Fruit fly (Drosophila melanogaster) whole organism, prepupa: ENCODE measurements around the gene Sgt.
A peak's percentile ranks its signal among the peaks of the same experiment; 100 is the strongest.

ENCODE experiments used
- Blimp-1 ChIP-seq: fragments of 200-800 bp; sonication (Bioruptor generic); optimal IDR thresholded peaks from 3 replicates; lab custom pipeline; 2017; ENCODE audit warnings: missing biosample characterization, missing genetic modification characterization, mild to moderate bottlenecking, moderate library complexity, missing genetic modification reagents
- CG10631 ChIP-seq: fragments of 200-800 bp; sonication (Bioruptor generic); optimal IDR thresholded peaks from 2 replicates; lab custom pipeline; 2016; ENCODE audit warnings: missing biosample characterization, missing genetic modification characterization
- CG10669 ChIP-seq: fragments of 200-800 bp; sonication (Bioruptor generic); optimal IDR thresholded peaks from 3 replicates; lab custom pipeline; 2018; ENCODE audit warnings: missing biosample characterization, mild to moderate bottlenecking, missing genetic modification characterization, moderate library complexity
- CG11294 ChIP-seq: fragments of 200-800 bp; sonication (Bioruptor generic); IDR thresholded peaks from 2 replicates; pipeline ENCODE4 v1.3.6; 2022; ENCODE audit warnings: missing biosample characterization, missing genetic modification characterization
- CG11762 ChIP-seq: fragments of 200-800 bp; sonication (Bioruptor generic); optimal IDR thresholded peaks from 3 replicates; lab custom pipeline; 2016; ENCODE audit warnings: missing biosample characterization, missing genetic modification characterization; ENCODE audit not compliant: insufficient read depth
- CG11902 ChIP-seq: fragments of 200-800 bp; sonication (Bioruptor generic); optimal IDR thresholded peaks from 3 replicates; lab custom pipeline; 2016; ENCODE audit warnings: missing biosample characterization, missing genetic modification characterization
- CG15336 ChIP-seq: fragments of 200-800 bp; sonication (Bioruptor generic); IDR thresholded peaks from 2 replicates; pipeline ENCODE4 v1.3.6; 2022; ENCODE audit warnings: missing biosample characterization, missing genetic modification characterization
- CG1621 ChIP-seq: fragments of 200-800 bp; sonication (Bioruptor generic); optimal IDR thresholded peaks from 3 replicates; lab custom pipeline; 2018; ENCODE audit warnings: missing biosample characterization, mild to moderate bottlenecking, missing genetic modification characterization
- CG16779 ChIP-seq: fragments of 200-800 bp; sonication (Bioruptor generic); optimal IDR thresholded peaks from 3 replicates; lab custom pipeline; 2017; ENCODE audit warnings: missing biosample characterization, mild to moderate bottlenecking, missing genetic modification characterization
- CG3032 ChIP-seq: fragments of 200-800 bp; optimal IDR thresholded peaks from 2 replicates; lab custom pipeline; 2019; ENCODE audit warnings: missing biosample characterization, mild to moderate bottlenecking, missing genetic modification characterization, moderate library complexity
- CG31627 ChIP-seq: fragments of 200-800 bp; sonication (Bioruptor generic); optimal IDR thresholded peaks from 3 replicates; lab custom pipeline; 2016; ENCODE audit warnings: missing biosample characterization, missing genetic modification characterization
- CG32006 ChIP-seq: fragments of 200-800 bp; sonication (Bioruptor generic); optimal IDR thresholded peaks from 3 replicates; lab custom pipeline; 2017; ENCODE audit warnings: missing biosample characterization, mild to moderate bottlenecking, missing genetic modification characterization
- CG34406 ChIP-seq: fragments of 200-800 bp; sonication (Bioruptor generic); optimal IDR thresholded peaks from 3 replicates; lab custom pipeline; 2016; ENCODE audit warnings: missing biosample characterization, missing genetic modification characterization
- CG3919 ChIP-seq: fragments of 200-800 bp; sonication (Bioruptor generic); optimal IDR thresholded peaks from 3 replicates; lab custom pipeline; 2016; ENCODE audit warnings: missing biosample characterization, missing genetic modification characterization
- CG4318 ChIP-seq: fragments of 200-800 bp; sonication (Bioruptor generic); optimal IDR thresholded peaks from 3 replicates; lab custom pipeline; 2017; ENCODE audit warnings: missing biosample characterization, mild to moderate bottlenecking, missing genetic modification characterization
- CG6163 ChIP-seq: fragments of 200-800 bp; sonication (Bioruptor generic); IDR thresholded peaks from 3 replicates; pipeline ENCODE4 v1.3.6; 2022; ENCODE audit warnings: missing biosample characterization, missing genetic modification characterization
- CG6276 ChIP-seq: fragments of 200-800 bp; sonication (Bioruptor generic); optimal IDR thresholded peaks from 2 replicates; lab custom pipeline; 2017; ENCODE audit warnings: missing biosample characterization, mild to moderate bottlenecking, missing genetic modification characterization
- CG6792 ChIP-seq: fragments of 200-800 bp; sonication (Bioruptor generic); optimal IDR thresholded peaks from 3 replicates; lab custom pipeline; 2016; ENCODE audit warnings: missing biosample characterization, missing genetic modification characterization
- CG6808 ChIP-seq: fragments of 200-800 bp; sonication (Bioruptor generic); optimal IDR thresholded peaks from 3 replicates; lab custom pipeline; 2017; ENCODE audit warnings: missing biosample characterization, missing genetic modification characterization, mild to moderate bottlenecking, moderate library complexity, missing genetic modification reagents
- CG7368 ChIP-seq: fragments of 200-800 bp; sonication (Bioruptor generic); optimal IDR thresholded peaks from 3 replicates; lab custom pipeline; 2016; ENCODE audit warnings: missing biosample characterization, missing genetic modification characterization
- CG8119 ChIP-seq: fragments of 200-800 bp; sonication (Bioruptor generic); IDR thresholded peaks from 3 replicates; pipeline ENCODE4 v1.3.6; 2022; ENCODE audit warnings: missing biosample characterization, missing genetic modification characterization
- CG8319 ChIP-seq: fragments of 200-800 bp; sonication (Bioruptor generic); optimal IDR thresholded peaks from 3 replicates; lab custom pipeline; 2016; ENCODE audit warnings: missing biosample characterization, missing genetic modification characterization
- CG9139 ChIP-seq: fragments of 200-800 bp; sonication (Bioruptor generic); optimal IDR thresholded peaks from 3 replicates; lab custom pipeline; 2017; ENCODE audit warnings: missing biosample characterization, mild to moderate bottlenecking, missing genetic modification characterization
- Eip75B ChIP-seq: fragments of 200-800 bp; sonication (Bioruptor generic); optimal IDR thresholded peaks from 3 replicates; lab custom pipeline; 2016; ENCODE audit warnings: missing biosample characterization, missing genetic modification characterization
- Eip78C ChIP-seq: fragments of 200-800 bp; sonication (Bioruptor generic); peaks from one replicate; lab custom pipeline; 2016; ENCODE audit warnings: missing biosample characterization, missing genetic modification characterization
- Eip93F ChIP-seq: fragments of 200-800 bp; sonication (Bioruptor generic); optimal IDR thresholded peaks from 2 replicates; lab custom pipeline; 2016; ENCODE audit warnings: missing biosample characterization, mild to moderate bottlenecking, missing genetic modification characterization
- Ets21C ChIP-seq: fragments of 200-800 bp; sonication (Bioruptor generic); optimal IDR thresholded peaks from 3 replicates; lab custom pipeline; 2016; ENCODE audit warnings: missing biosample characterization, missing genetic modification characterization
- Gug ChIP-seq: fragments of 200-800 bp; sonication (Bioruptor generic); IDR thresholded peaks from 2 replicates; pipeline ENCODE4 v1.3.6; 2022; ENCODE audit warnings: missing biosample characterization, missing genetic modification characterization
- Hr38 ChIP-seq: sonication (Bioruptor generic); optimal IDR thresholded peaks from 2 replicates; lab custom pipeline; 2016; ENCODE audit warnings: missing biosample characterization, missing genetic modification characterization
- Hr39 ChIP-seq: fragments of 200-800 bp; sonication (Bioruptor generic); optimal IDR thresholded peaks from 2 replicates; lab custom pipeline; 2016; ENCODE audit warnings: missing biosample characterization, missing genetic modification characterization
- Hr4 ChIP-seq: fragments of 200-800 bp; sonication (Bioruptor generic); optimal IDR thresholded peaks from 3 replicates; lab custom pipeline; 2016; ENCODE audit warnings: missing biosample characterization, missing genetic modification characterization
- Lpt ChIP-seq: fragments of 200-800 bp; sonication (Bioruptor generic); optimal IDR thresholded peaks from 3 replicates; lab custom pipeline; 2016; ENCODE audit warnings: missing biosample characterization, missing genetic modification characterization
- OdsH ChIP-seq: fragments of 200-800 bp; sonication (Bioruptor generic); optimal IDR thresholded peaks from 3 replicates; lab custom pipeline; 2016; ENCODE audit warnings: missing biosample characterization, missing genetic modification characterization
- Smox ChIP-seq: fragments of 200-800 bp; sonication (Bioruptor generic); optimal IDR thresholded peaks from 3 replicates; lab custom pipeline; 2016; ENCODE audit warnings: missing biosample characterization, missing genetic modification characterization
- Sox102F ChIP-seq: fragments of 200-800 bp; sonication (Bioruptor generic); optimal IDR thresholded peaks from 2 replicates; lab custom pipeline; 2016; ENCODE audit warnings: missing biosample characterization, mild to moderate bottlenecking, missing genetic modification characterization
- Sox14 ChIP-seq: fragments of 200-800 bp; sonication (Bioruptor generic); optimal IDR thresholded peaks from 3 replicates; lab custom pipeline; 2016; ENCODE audit warnings: missing biosample characterization, missing genetic modification characterization
- achi ChIP-seq: fragments of 200-800 bp; sonication (Bioruptor generic); optimal IDR thresholded peaks from 3 replicates; lab custom pipeline; 2016; ENCODE audit warnings: missing biosample characterization, missing genetic modification characterization
- acj6 ChIP-seq: fragments of 200-800 bp; sonication (Bioruptor generic); optimal IDR thresholded peaks from 3 replicates; lab custom pipeline; 2016; ENCODE audit warnings: missing biosample characterization, missing genetic modification characterization
- eg ChIP-seq: fragments of 200-800 bp; sonication (Bioruptor generic); IDR thresholded peaks from 3 replicates; pipeline ENCODE4 v1.3.6; 2022; ENCODE audit warnings: missing biosample characterization, missing genetic modification characterization
- fd59A ChIP-seq: fragments of 200-800 bp; sonication (Bioruptor generic); optimal IDR thresholded peaks from 2 replicates; lab custom pipeline; 2017; ENCODE audit warnings: missing biosample characterization, mild to moderate bottlenecking, missing genetic modification characterization, missing genetic modification reagents
- fd85E ChIP-seq: fragments of 200-800 bp; sonication (Bioruptor generic); optimal IDR thresholded peaks from 3 replicates; lab custom pipeline; 2016; ENCODE audit warnings: missing biosample characterization, missing genetic modification characterization
- fkh ChIP-seq: fragments of 200-800 bp; sonication (Bioruptor generic); optimal IDR thresholded peaks from 3 replicates; lab custom pipeline; 2017; ENCODE audit warnings: missing biosample characterization, mild to moderate bottlenecking, missing genetic modification characterization, moderate library complexity
- lz ChIP-seq: fragments of 200-800 bp; sonication (Bioruptor generic); optimal IDR thresholded peaks from 3 replicates; lab custom pipeline; 2016; ENCODE audit warnings: missing biosample characterization, missing genetic modification characterization
- net ChIP-seq: fragments of 200-800 bp; sonication (Bioruptor generic); optimal IDR thresholded peaks from 3 replicates; lab custom pipeline; 2016; ENCODE audit warnings: missing biosample characterization, missing genetic modification characterization
- pdm3 ChIP-seq: fragments of 200-800 bp; sonication (Bioruptor generic); optimal IDR thresholded peaks from 3 replicates; lab custom pipeline; 2016; ENCODE audit warnings: missing biosample characterization, missing genetic modification characterization
- salr ChIP-seq, 2 experiments: fragments of 200-800 bp; sonication (Bioruptor generic); optimal IDR thresholded peaks; 3 replicates each; lab custom pipeline; 2016 to 2018; ENCODE audit warnings: missing biosample characterization in 2 of 2, missing genetic modification characterization in 2 of 2, mild to moderate bottlenecking in 1 of 2
- spab ChIP-seq: fragments of 200-800 bp; sonication (Bioruptor generic); optimal IDR thresholded peaks from 2 replicates; lab custom pipeline; 2017; ENCODE audit warnings: missing biosample characterization, mild to moderate bottlenecking, missing genetic modification characterization, missing genetic modification reagents
- svp ChIP-seq: fragments of 200-800 bp; sonication (Bioruptor generic); peaks from one replicate; lab custom pipeline; 2016; ENCODE audit warnings: missing biosample characterization, missing genetic modification characterization
- topi ChIP-seq: fragments of 200-800 bp; sonication (Bioruptor generic); optimal IDR thresholded peaks from 3 replicates; lab custom pipeline; 2016; ENCODE audit warnings: missing biosample characterization, missing genetic modification characterization
- vri ChIP-seq: fragments of 200-800 bp; sonication (Bioruptor generic); optimal IDR thresholded peaks from 3 replicates; lab custom pipeline; 2016; ENCODE audit warnings: missing biosample characterization, mild to moderate bottlenecking, missing genetic modification characterization

Sgt gene

DNA sequence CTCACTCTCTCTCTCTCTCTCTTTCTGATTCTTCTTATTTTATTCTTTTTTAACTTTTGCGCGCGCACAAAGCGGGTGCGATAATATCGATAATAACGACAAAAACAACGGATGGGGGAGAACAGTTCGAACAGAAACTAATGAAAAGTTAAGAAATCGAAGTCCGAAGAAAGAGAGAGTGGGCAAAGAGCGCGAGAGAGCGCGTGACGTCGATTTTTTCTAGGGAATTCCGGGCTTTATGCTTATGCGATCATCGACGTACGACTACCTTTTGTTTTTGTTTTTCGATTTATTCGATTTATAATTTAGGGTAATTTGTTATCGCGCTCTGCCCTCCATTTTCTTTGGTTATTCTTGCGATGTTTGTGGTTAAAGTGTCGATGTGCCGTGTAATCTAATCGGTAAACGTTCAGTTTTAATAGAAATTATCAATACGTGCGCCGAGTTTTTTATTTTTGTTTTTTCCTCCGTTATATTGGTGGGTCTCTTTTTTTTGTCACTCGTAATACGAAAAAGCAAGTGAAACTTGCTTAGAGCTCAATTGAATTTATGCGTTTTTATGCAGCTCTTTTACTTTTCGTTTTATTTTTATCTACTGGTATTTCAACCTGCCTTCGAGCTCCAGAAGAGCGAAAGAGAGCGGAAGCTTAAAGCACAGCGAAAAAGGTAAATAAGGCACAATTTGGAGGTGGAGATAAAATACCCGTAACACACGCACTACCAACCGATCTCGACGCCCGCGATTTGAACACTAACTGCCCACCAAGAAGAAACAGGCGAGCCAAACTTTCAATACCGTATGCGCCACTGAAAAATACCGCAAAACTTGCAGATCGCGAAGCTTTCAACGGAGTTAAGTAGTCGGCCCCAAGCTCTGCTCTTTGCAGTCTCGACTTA lies 21.5 kb upstream of the Sgt start, which contains the start of gene dl:
Gene dl (minus strand): TSS at position 757 of the 897 bp plus-strand sequence.
- TF ChIP-seq CG3919 (GFP tag; lab: Kevin White, UChicago) (peak; percentile 43), Sox102F (peak; percentile 9), Eip93F (GFP tag; lab: Kevin White, UChicago) (no peak), CG11294 (peak; percentile 41; the same call in 1 of the 2 replicates), CG1621 (tag; lab: Kevin White, UChicago) (peak; percentile 58), Sox14 (peak; percentile 50), CG32006 (GFP tag; lab: Kevin White, UChicago) (peak; percentile 91), Ets21C (GFP tag; lab: Kevin White, UChicago) (no peak), Eip75B (peak; percentile 45), Hr38 (GFP tag; lab: Kevin White, UChicago) (no peak), CG6163 (GFP tag; lab: Robert Waterston, UW) (no peak; the same call in 1 of the 3 replicates), Hr39 (GFP tag; lab: Kevin White, UChicago) (peak; percentile 35), vri (GFP tag; lab: Kevin White, UChicago) (peak; percentile 72), svp (GFP tag; lab: Kevin White, UChicago) (peak; percentile 78), OdsH (GFP tag; lab: Kevin White, UChicago) (peak; percentile 67), CG6276 (peak; percentile 75), pdm3 (peak; percentile 76), CG10669 (GFP tag; lab: Kevin White, UChicago) (peak; percentile 26), lz (peak; percentile 2), spab (peak; percentile 42), CG9139 (GFP tag; lab: Kevin White, UChicago) (peak; percentile 2), fd59A (no peak), CG10631 (GFP tag; lab: Kevin White, UChicago) (peak; percentile 36), Smox (peak; percentile 49), net (peak; percentile 65), Gug (GFP tag; lab: Robert Waterston, UW) (no peak), CG6808 (GFP tag; lab: Kevin White, UChicago) (peak; percentile 46), achi (peak; percentile 25), CG15336 (GFP tag; lab: Robert Waterston, UW) (peak; percentile 70), Lpt (GFP tag; lab: Kevin White, UChicago) (peak; percentile 53), CG11902 (GFP tag; lab: Kevin White, UChicago) (no peak), salr (GFP tag; optimal IDR thresholded peaks at IDR 0.05; lab: Kevin White, UChicago) (peak in 1 of 2 experiments; percentile 79), Blimp-1 (peak; percentile 9), Hr4 (peak; percentile 78), CG11762 (GFP tag; lab: Kevin White, UChicago) (peak; percentile 33), CG3032 (no peak), CG8319 (GFP tag; lab: Kevin White, UChicago) (no peak), CG31627 (GFP tag; lab: Kevin White, UChicago) (no peak), CG8119 (GFP tag; lab: Robert Waterston, UW) (peak; percentile 81), CG4318 (GFP tag; lab: Kevin White, UChicago) (peak; percentile 65), CG6792 (GFP tag; lab: Kevin White, UChicago) (peak; percentile 34), fd85E (GFP tag; lab: Kevin White, UChicago) (no peak), topi (GFP tag; lab: Kevin White, UChicago) (peak; percentile 28), eg (peak; percentile 67; the same call in 2 of the 3 replicates), acj6 (GFP tag; lab: Kevin White, UChicago) (peak; percentile 36), fkh (GFP tag; lab: Kevin White, UChicago) (peak; percentile 80), Eip78C (peak; percentile 89), CG16779 (tag; lab: Kevin White, UChicago) (no peak), CG34406 (peak; percentile 38), CG7368 (GFP tag; lab: Kevin White, UChicago) (peak; percentile 12)
